Fruit fly (Drosophila melanogaster) whole organism, embryonic: Measurements from ENCODE around the gene CG32189.

Experiments
- Adf1 ChIP-seq: fragments of 200-800 bp; sonication (Bioruptor generic); IDR thresholded peaks from 2 replicates; pipeline ENCODE4 v1.3.6; 2022; ENCODE audit warnings: missing biosample characterization, missing genetic modification characterization
- Blimp-1 ChIP-seq: fragments of 200-800 bp; sonication (Bioruptor generic); optimal IDR thresholded peaks from 3 replicates; lab custom pipeline; 2018; ENCODE audit warnings: missing biosample characterization, missing genetic modification characterization, mild to moderate bottlenecking, moderate library complexity, missing genetic modification reagents
- BtbVII ChIP-seq: fragments of 200-800 bp; sonication (Bioruptor generic); optimal IDR thresholded peaks from 3 replicates; lab custom pipeline; 2017; ENCODE audit warnings: missing biosample characterization, mild to moderate bottlenecking, missing genetic modification characterization
- Bteb2 ChIP-seq: fragments of 200-800 bp; sonication (Bioruptor generic); optimal IDR thresholded peaks from 2 replicates; lab custom pipeline; 2016; ENCODE audit warnings: missing biosample characterization, missing genetic modification characterization
- CG10462 ChIP-seq: fragments of 200-800 bp; sonication (Bioruptor generic); optimal IDR thresholded peaks from 2 replicates; lab custom pipeline; 2016; ENCODE audit warnings: missing biosample characterization, missing genetic modification characterization
- CG13296 ChIP-seq: fragments of 200-800 bp; sonication (Bioruptor generic); optimal IDR thresholded peaks from 3 replicates; lab custom pipeline; 2018; ENCODE audit warnings: missing biosample characterization, mild to moderate bottlenecking, missing genetic modification characterization
- CG14860 ChIP-seq: fragments of 200-800 bp; sonication (Bioruptor generic); IDR thresholded peaks from 3 replicates; pipeline ENCODE4 v1.3.6; 2022; ENCODE audit warnings: missing biosample characterization, missing genetic modification characterization; ENCODE audit not compliant: partially characterized antibody
- CG14965 ChIP-seq: fragments of 200-800 bp; sonication (Bioruptor generic); optimal IDR thresholded peaks from 2 replicates; lab custom pipeline; 2016; ENCODE audit warnings: missing biosample characterization, missing genetic modification characterization, borderline replicate concordance
- CG15269 ChIP-seq: fragments of 200-800 bp; sonication (Bioruptor generic); optimal IDR thresholded peaks from 2 replicates; lab custom pipeline; 2018; ENCODE audit warnings: missing biosample characterization, mild to moderate bottlenecking, missing genetic modification characterization, moderate library complexity
- CG1602 ChIP-seq: fragments of 200-800 bp; sonication (Bioruptor generic); optimal IDR thresholded peaks from 3 replicates; lab custom pipeline; 2016; ENCODE audit warnings: missing biosample characterization, missing genetic modification characterization
- CG1603 ChIP-seq: fragments of 200-800 bp; sonication (Bioruptor generic); optimal IDR thresholded peaks from 2 replicates; lab custom pipeline; 2019; ENCODE audit warnings: missing biosample characterization, mild to moderate bottlenecking, missing genetic modification characterization, moderate library complexity
- CG18011 ChIP-seq: fragments of 200-800 bp; sonication (Bioruptor generic); optimal IDR thresholded peaks from 2 replicates; lab custom pipeline; 2017; ENCODE audit warnings: missing biosample characterization, missing genetic modification characterization, mild to moderate bottlenecking, moderate library complexity, missing genotype
- CG18764 ChIP-seq: fragments of 200-800 bp; sonication (Bioruptor generic); optimal IDR thresholded peaks from 3 replicates; lab custom pipeline; 2016; ENCODE audit warnings: missing biosample characterization, missing genetic modification characterization
- CG2678 ChIP-seq: fragments of 200-800 bp; sonication (Bioruptor generic); optimal IDR thresholded peaks from 3 replicates; lab custom pipeline; 2019; ENCODE audit warnings: missing biosample characterization, mild to moderate bottlenecking, missing genetic modification characterization, moderate library complexity
- CG3065 ChIP-seq: fragments of 200-800 bp; sonication (Bioruptor generic); optimal IDR thresholded peaks from 2 replicates; lab custom pipeline; 2016; ENCODE audit warnings: missing biosample characterization, missing genetic modification characterization
- CG34422 ChIP-seq: fragments of 200-800 bp; sonication (Bioruptor generic); IDR thresholded peaks from 3 replicates; pipeline ENCODE4 v1.3.6; 2022; ENCODE audit warnings: missing biosample characterization, missing genetic modification characterization
- CG4617 ChIP-seq: fragments of 200-800 bp; sonication (Bioruptor generic); optimal IDR thresholded peaks from 3 replicates; lab custom pipeline; 2016; ENCODE audit warnings: missing biosample characterization, missing genetic modification characterization, borderline replicate concordance
- CG4707 ChIP-seq: fragments of 200-800 bp; sonication (Bioruptor generic); optimal IDR thresholded peaks from 2 replicates; lab custom pipeline; 2018; ENCODE audit warnings: missing biosample characterization, mild to moderate bottlenecking, missing genetic modification characterization, moderate library complexity
- CG6854 ChIP-seq: fragments of 200-800 bp; sonication (Bioruptor generic); optimal IDR thresholded peaks from 3 replicates; lab custom pipeline; 2017; ENCODE audit warnings: missing biosample characterization, mild to moderate bottlenecking, missing genetic modification characterization
- CG7963 ChIP-seq: fragments of 200-800 bp; sonication (Bioruptor generic); IDR thresholded peaks from 3 replicates; pipeline ENCODE4 v1.3.6; 2022; ENCODE audit warnings: missing biosample characterization, missing genetic modification characterization; ENCODE audit not compliant: partially characterized antibody
- CG9437 ChIP-seq: fragments of 200-800 bp; sonication (Bioruptor generic); optimal IDR thresholded peaks from 2 replicates; lab custom pipeline; 2018; ENCODE audit warnings: missing biosample characterization, mild to moderate bottlenecking, missing genetic modification characterization
- HHEX ChIP-seq: fragments of 200-800 bp; sonication (Bioruptor generic); optimal IDR thresholded peaks from 3 replicates; lab custom pipeline; 2017; ENCODE audit warnings: missing biosample characterization, mild to moderate bottlenecking, missing genetic modification characterization, missing genetic modification reagents
- Hmr ChIP-seq: fragments of 200-800 bp; sonication (Bioruptor generic); optimal IDR thresholded peaks from 3 replicates; lab custom pipeline; 2017; ENCODE audit warnings: mild to moderate bottlenecking, missing biosample characterization, missing genetic modification reagents, missing genetic modification characterization
- Hr51 ChIP-seq, 2 experiments: fragments of 200-800 bp; sonication (Bioruptor generic); optimal IDR thresholded peaks; 2 replicates in 1 of 2; 3 replicates in 1 of 2; lab custom pipeline; 2016 to 2018; ENCODE audit warnings: missing biosample characterization in 2 of 2, missing genetic modification characterization in 2 of 2, mild to moderate bottlenecking in 1 of 2, moderate library complexity in 1 of 2
- MBD-R2 ChIP-seq: fragments of 200-800 bp; sonication (Bioruptor generic); IDR thresholded peaks from 2 replicates; pipeline ENCODE4 v1.3.6; 2022; ENCODE audit warnings: missing biosample characterization, missing genetic modification characterization
- NFAT ChIP-seq: fragments of 200-800 bp; sonication (Bioruptor generic); IDR thresholded peaks from 2 replicates; pipeline ENCODE4 v1.3.6; 2022; ENCODE audit warnings: missing biosample characterization, missing genetic modification characterization
- Pdp1 ChIP-seq, 2 experiments: fragments of 200-800 bp; sonication (Bioruptor generic); optimal IDR thresholded peaks; 3 replicates each; lab custom pipeline; 2016; ENCODE audit warnings: missing biosample characterization in 2 of 2, missing genetic modification characterization in 2 of 2, mild to moderate bottlenecking in 1 of 2, moderate library complexity in 1 of 2
- Scr ChIP-seq: fragments of 200-800 bp; sonication (Bioruptor generic); IDR thresholded peaks from 2 replicates; pipeline ENCODE4 v1.3.6; 2022; ENCODE audit warnings: missing biosample characterization, missing genetic modification characterization; ENCODE audit not compliant: partially characterized antibody
- Spps ChIP-seq: fragments of 200-800 bp; sonication (Bioruptor generic); optimal IDR thresholded peaks from 2 replicates; lab custom pipeline; 2018; ENCODE audit warnings: missing biosample characterization, mild to moderate bottlenecking, missing genetic modification characterization
- az2 ChIP-seq: fragments of 200-800 bp; sonication (Bioruptor generic); optimal IDR thresholded peaks from 3 replicates; lab custom pipeline; 2016; ENCODE audit warnings: missing biosample characterization, missing genetic modification characterization
- chinmo ChIP-seq: fragments of 200-800 bp; sonication (Bioruptor generic); IDR thresholded peaks from 4 replicates; pipeline ENCODE4 v1.3.6; 2022; ENCODE audit warnings: missing biosample characterization, missing genetic modification characterization; ENCODE audit not compliant: partially characterized antibody
- kah ChIP-seq: fragments of 200-800 bp; sonication (Bioruptor generic); optimal IDR thresholded peaks from 2 replicates; lab custom pipeline; 2018; ENCODE audit warnings: missing biosample characterization, mild to moderate bottlenecking, missing genetic modification characterization
- klu ChIP-seq: fragments of 200-800 bp; sonication (Bioruptor generic); IDR thresholded peaks from 2 replicates; pipeline ENCODE4 v1.3.6; 2022; ENCODE audit warnings: missing biosample characterization, missing genetic modification characterization
- lab ChIP-seq: fragments of 200-800 bp; sonication (Bioruptor generic); optimal IDR thresholded peaks from 3 replicates; lab custom pipeline; 2017; ENCODE audit warnings: missing biosample characterization, missing genetic modification characterization, mild to moderate bottlenecking, moderate library complexity, missing genetic modification reagents
- lola ChIP-seq, 3 experiments: fragments of >200 bp in 2 of 3; fragments of 200-800 bp in 1 of 3; sonication (Bioruptor generic) in 1 of 3; optimal IDR thresholded peaks; 2 replicates each; lab custom pipeline; 2017 to 2019; ENCODE audit warnings: missing biosample characterization in 3 of 3, missing genetic modification characterization in 3 of 3, mild to moderate bottlenecking in 1 of 3, moderate library complexity in 1 of 3
- mam ChIP-seq: fragments of 200-800 bp; sonication (Bioruptor generic); optimal IDR thresholded peaks from 3 replicates; lab custom pipeline; 2016; ENCODE audit warnings: missing biosample characterization, missing genetic modification characterization
- mirr ChIP-seq: fragments of 200-800 bp; sonication (Bioruptor generic); optimal IDR thresholded peaks from 3 replicates; lab custom pipeline; 2018; ENCODE audit warnings: missing biosample characterization, mild to moderate bottlenecking, missing genetic modification characterization
- nau ChIP-seq: fragments of 200-800 bp; sonication (Bioruptor generic); optimal IDR thresholded peaks from 3 replicates; lab custom pipeline; 2017; ENCODE audit warnings: missing biosample characterization, mild to moderate bottlenecking, missing genetic modification characterization, missing genetic modification reagents
- nmo ChIP-seq: fragments of 200-800 bp; sonication (Bioruptor generic); optimal IDR thresholded peaks from 2 replicates; lab custom pipeline; 2018; ENCODE audit warnings: missing biosample characterization, mild to moderate bottlenecking, missing genetic modification characterization, moderate library complexity
- sob ChIP-seq: fragments of 200-800 bp; sonication (Bioruptor generic); IDR thresholded peaks from 2 replicates; pipeline ENCODE4 v1.3.6; 2022; ENCODE audit warnings: missing biosample characterization, missing genetic modification characterization
- sqz ChIP-seq: fragments of 200-800 bp; sonication (Bioruptor generic); optimal IDR thresholded peaks from 3 replicates; lab custom pipeline; 2018; ENCODE audit warnings: missing biosample characterization, mild to moderate bottlenecking, missing genetic modification characterization
- sr ChIP-seq: fragments of 200-800 bp; sonication (Bioruptor generic); IDR thresholded peaks from 3 replicates; pipeline ENCODE4 v1.3.6; 2022; ENCODE audit warnings: missing biosample characterization, missing genetic modification characterization
- sug ChIP-seq: fragments of 200-800 bp; optimal IDR thresholded peaks from 2 replicates; lab custom pipeline; 2019; ENCODE audit warnings: missing biosample characterization, mild to moderate bottlenecking, missing genetic modification characterization, moderate library complexity
- tap ChIP-seq: fragments of 200-800 bp; optimal IDR thresholded peaks from 3 replicates; lab custom pipeline; 2019; ENCODE audit warnings: missing biosample characterization, mild to moderate bottlenecking, missing genetic modification characterization, moderate library complexity
- tll ChIP-seq, 2 experiments: fragments of 200-800 bp in 1 of 2; fragments of >200 bp in 1 of 2; sonication (Bioruptor generic) in 1 of 2; optimal IDR thresholded peaks; 2 replicates each; lab custom pipeline; 2017 to 2019; ENCODE audit warnings: missing biosample characterization in 2 of 2, missing genetic modification characterization in 2 of 2, mild to moderate bottlenecking in 1 of 2, moderate library complexity in 1 of 2
- tna ChIP-seq: fragments of 200-800 bp; sonication (Bioruptor generic); IDR thresholded peaks from 2 replicates; pipeline ENCODE4 v1.3.6; 2022; ENCODE audit warnings: missing biosample characterization, missing genetic modification characterization; ENCODE audit not compliant: partially characterized antibody
- unpg ChIP-seq: fragments of 200-800 bp; sonication (Bioruptor generic); optimal IDR thresholded peaks from 3 replicates; lab custom pipeline; 2018; ENCODE audit warnings: missing biosample characterization, mild to moderate bottlenecking, missing genetic modification characterization, moderate library complexity

Gene CG32189

DNA sequence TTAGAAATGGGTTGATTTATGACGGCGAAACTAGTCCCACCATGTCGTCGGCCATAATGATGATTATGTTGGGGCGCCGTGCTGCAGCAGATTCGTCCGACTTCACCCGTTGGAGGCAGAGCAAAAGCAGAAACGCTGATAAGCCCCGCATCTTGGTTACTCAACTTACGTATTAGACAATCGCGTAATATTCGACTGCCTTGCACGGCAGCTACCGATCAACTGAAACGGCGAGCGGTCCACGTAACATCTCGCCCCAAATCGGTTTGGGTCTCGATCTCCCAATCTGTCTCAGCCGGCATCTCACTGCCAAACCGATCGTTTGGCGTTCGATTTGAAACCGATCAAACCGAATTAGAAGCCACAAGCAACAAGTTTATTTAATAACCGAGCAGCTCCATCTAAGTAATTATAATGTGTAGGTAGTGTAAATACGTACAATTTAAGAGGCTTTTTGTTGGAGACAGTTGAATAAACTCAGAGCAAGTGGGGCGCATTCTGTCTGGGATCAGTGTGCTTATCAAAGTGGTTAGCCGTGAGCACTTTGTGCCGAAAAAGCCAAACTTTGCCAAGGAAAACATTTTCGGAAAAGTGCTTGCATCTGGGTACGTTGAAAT, 26.3 kb downstream of the CG32189 start, which contains the start of gene CG32191 (continued):
- TF ChIP-seq CG7963 (GFP tag; lab: Robert Waterston, UW) (no peak), MBD-R2 (GFP tag; lab: Robert Waterston, UW) (no peak), Blimp-1 (no peak), Hr51 (GFP tag; optimal IDR thresholded peaks at IDR 0.05; lab: Kevin White, UChicago) (no peak), sob (GFP tag; lab: Robert Waterston, UW) (peak; percentile 20; the same call in 1 of the 2 replicates), Pdp1 (GFP tag; optimal IDR thresholded peaks at IDR 0.05; lab: Kevin White, UChicago) (peak in 1 of 2 experiments; percentile 93), Adf1 (GFP tag; lab: Robert Waterston, UW) (no peak), tna (GFP tag; lab: Robert Waterston, UW) (no peak), NFAT (GFP tag; lab: Robert Waterston, UW) (peak; percentile 14; the same call in 1 of the 2 replicates), CG34422 (GFP tag; lab: Robert Waterston, UW) (peak; percentile 16; the same call in 1 of the 3 replicates), CG18764 (GFP tag; lab: Kevin White, UChicago) (no peak), CG10462 (no peak), CG9437 (GFP tag; lab: Kevin White, UChicago) (peak; percentile 59), klu (no peak), tll (GFP tag; optimal IDR thresholded peaks at IDR 0.05; lab: Kevin White, UChicago) (no peak), CG4617 (GFP tag; lab: Kevin White, UChicago) (no peak), CG6854 (peak; percentile 11), sr (no peak), lola (GFP tag; optimal IDR thresholded peaks at IDR 0.05; lab: Kevin White, UChicago) (no peak), nau (GFP tag; lab: Kevin White, UChicago) (peak; percentile 41), CG14860 (GFP tag; lab: Robert Waterston, UW) (no peak), chinmo (GFP tag; lab: Robert Waterston, UW) (0 out of 4 replicates have a peak, but pooled peaks have one; percentile 37), CG3065 (GFP tag; lab: Kevin White, UChicago) (no peak), lab (peak; percentile 79), sug (peak; percentile 29), kah (no peak), CG18011 (no peak), Spps (tag; lab: Kevin White, UChicago) (no peak), CG15269 (tag; lab: Kevin White, UChicago) (peak; percentile 26), tap (tag; lab: Kevin White, UChicago) (no peak), Scr (GFP tag; lab: Robert Waterston, UW) (no peak), nmo (no peak), unpg (GFP tag; lab: Kevin White, UChicago) (no peak), mam (GFP tag; lab: Kevin White, UChicago) (no peak), Bteb2 (GFP tag; lab: Kevin White, UChicago) (no peak), mirr (peak; percentile 44), CG14965 (GFP tag; lab: Kevin White, UChicago) (no peak), Hmr (GFP tag; lab: Kevin White, UChicago) (peak; percentile 59), BtbVII (GFP tag; lab: Kevin White, UChicago) (peak; percentile 44), CG4707 (GFP tag; lab: Kevin White, UChicago) (no peak), CG1602 (GFP tag; lab: Kevin White, UChicago) (no peak), sqz (GFP tag; lab: Kevin White, UChicago) (no peak), HHEX (peak; percentile 37), CG1603 (tag; lab: Kevin White, UChicago) (no peak), CG13296 (GFP tag; lab: Kevin White, UChicago) (peak; percentile 38), az2 (GFP tag; lab: Kevin White, UChicago) (no peak), CG2678 (tag; lab: Kevin White, UChicago) (peak; percentile 44)
